Fruit fly (Drosophila melanogaster): Measurements from ENCODE around the gene Ccdc39.
A peak's percentile ranks its signal among the peaks of the same experiment; 100 is the strongest.

Gene Ccdc39

dm6 chr3R:4775371-4775770 is 9.2 kb downstream of the Ccdc39 start (continued):
- TF ChIP-seq CG9609 (GFP tag; optimal IDR thresholded peaks at IDR 0.05) (no peak), CG5245 (GFP tag; optimal IDR thresholded peaks at IDR 0.05) (peak; percentile 5), p53 (GFP tag; optimal IDR thresholded peaks at IDR 0.05) (no peak), ara (GFP tag; IDR thresholded peaks at IDR 0.05) (no peak), ttk (GFP tag; IDR thresholded peaks at IDR 0.05) (no peak), CG4854 (GFP tag; optimal IDR thresholded peaks at IDR 0.05) (peak; percentile 0), Dfd (GFP tag; optimal IDR thresholded peaks at IDR 0.05) (no peak), bowl (GFP tag; IDR thresholded peaks at IDR 0.05) (no peak), tio (GFP tag; optimal IDR thresholded peaks at IDR 0.05) (no peak), aop (GFP tag; IDR thresholded peaks at IDR 0.05) (no peak), CG17912 (GFP tag; optimal IDR thresholded peaks at IDR 0.05) (no peak), Usf (GFP tag; optimal IDR thresholded peaks at IDR 0.05) (no peak), D (optimal IDR thresholded peaks at IDR 0.05) (no peak), D (GFP tag; optimal IDR thresholded peaks at IDR 0.05) (no peak), CG6765 (GFP tag; optimal IDR thresholded peaks at IDR 0.05) (no peak), fd96Cb (tag; optimal IDR thresholded peaks at IDR 0.05) (no peak), pros (GFP tag; optimal IDR thresholded peaks at IDR 0.05) (no peak), CG7372 (GFP tag; IDR thresholded peaks at IDR 0.05) (no peak), Rx (GFP tag; IDR thresholded peaks at IDR 0.05) (no peak), Dek (tag; optimal IDR thresholded peaks at IDR 0.05) (peak; percentile 11), odd (GFP tag; optimal IDR thresholded peaks at IDR 0.05) (no peak), D19A (tag; optimal IDR thresholded peaks at IDR 0.05) (peak; percentile 3), gsb (GFP tag; IDR thresholded peaks at IDR 0.05) (no peak), CG11695 (GFP tag; IDR thresholded peaks at IDR 0.05) (no peak), yki (optimal IDR thresholded peaks at IDR 0.05) (no peak), PHDP (tag; optimal IDR thresholded peaks at IDR 0.05) (no peak), Eip74EF (GFP tag; optimal IDR thresholded peaks at IDR 0.05) (no peak), trh (GFP tag; optimal IDR thresholded peaks at IDR 0.05) (no peak), CG11085 (GFP tag; IDR thresholded peaks at IDR 0.05) (no peak), disco-r (GFP tag; optimal IDR thresholded peaks at IDR 0.05) (no peak), unc-4 (GFP tag; IDR thresholded peaks at IDR 0.05; ENCODE audit: partially characterized antibody) (no peak), CG12219 (GFP tag; optimal IDR thresholded peaks at IDR 0.05) (no peak), cwo (GFP tag; optimal IDR thresholded peaks at IDR 0.05) (no peak), CG1603 (tag; optimal IDR thresholded peaks at IDR 0.05) (peak; percentile 81), CG11504 (tag; optimal IDR thresholded peaks at IDR 0.05) (no peak), CG34422 (GFP tag; IDR thresholded peaks at IDR 0.05) (peak; percentile 80), NFAT (GFP tag; IDR thresholded peaks at IDR 0.05) (no peak), cg (GFP tag; optimal IDR thresholded peaks at IDR 0.05) (no peak), Dref (GFP tag; IDR thresholded peaks at IDR 0.05) (no peak), CG8281 (tag; optimal IDR thresholded peaks at IDR 0.05) (no peak), CG8944 (GFP tag; optimal IDR thresholded peaks at IDR 0.05) (peak; percentile 17), dpn (GFP tag; optimal IDR thresholded peaks at IDR 0.05) (peak; percentile 27 to 51), pfk (GFP tag; optimal IDR thresholded peaks at IDR 0.05) (no peak), CG11456 (GFP tag; IDR thresholded peaks at IDR 0.05) (0 out of 3 replicates have a peak, but pooled peaks have one; percentile 14), CG7987 (GFP tag; optimal IDR thresholded peaks at IDR 0.05) (no peak), lola (GFP tag; optimal IDR thresholded peaks at IDR 0.05) (no peak), Deaf1 (tag; optimal IDR thresholded peaks at IDR 0.05) (no peak), BEAF-32 (GFP tag; optimal IDR thresholded peaks at IDR 0.05) (peak; percentile 40), jing (GFP tag; optimal IDR thresholded peaks at IDR 0.05) (no peak), ac (GFP tag; optimal IDR thresholded peaks at IDR 0.05) (no peak), CG1529 (GFP tag; optimal IDR thresholded peaks at IDR 0.05) (no peak), Meics (GFP tag; optimal IDR thresholded peaks at IDR 0.05) (peak; percentile 53)
